Worm (Caenorhabditis elegans) whole organism, mixed stage, embryonic: ENCODE measurements around the gene F43E12.1.
A peak's percentile ranks its signal among the peaks of the same experiment; 100 is the strongest.

Experiments used
- M03D4.4 ChIP-seq: sonication (generic microtip); optimal IDR thresholded peaks from 2 replicates; lab custom pipeline; 2017; ENCODE audit warnings: mild to moderate bottlenecking, missing genetic modification characterization, missing compliant biosample characterization
- bed-3 ChIP-seq: fragments of 200-800 bp; sonication (Bioruptor generic); optimal IDR thresholded peaks from 3 replicates; lab custom pipeline; 2018; ENCODE audit warnings: mild to moderate bottlenecking, missing genetic modification characterization, moderate library complexity, missing compliant biosample characterization
- blmp-1 ChIP-seq: fragments of 150-350 bp; optimal IDR thresholded peaks from 2 replicates; lab custom pipeline; 2014; ENCODE audit warnings: missing biosample characterization, missing genetic modification characterization
- ceh-39 ChIP-seq: fragments of 150-350 bp; optimal IDR thresholded peaks from 2 replicates; lab custom pipeline; 2014; ENCODE audit warnings: missing biosample characterization, missing genetic modification characterization
- ces-1 ChIP-seq: fragments of 150-350 bp; optimal IDR thresholded peaks from 2 replicates; lab custom pipeline; 2014; ENCODE audit warnings: missing biosample characterization, missing genetic modification reagents, missing genetic modification characterization
- cnd-1 ChIP-seq: fragments of 200-800 bp; sonication (Bioruptor generic); optimal IDR thresholded peaks from 2 replicates; lab custom pipeline; 2018; ENCODE audit warnings: mild to moderate bottlenecking, missing genetic modification characterization, missing compliant biosample characterization
- drap-1 ChIP-seq: fragments of 200-800 bp; sonication (Bioruptor generic); optimal IDR thresholded peaks from 3 replicates; lab custom pipeline; 2018; ENCODE audit warnings: mild to moderate bottlenecking, missing genetic modification characterization, missing compliant biosample characterization
- elt-1 ChIP-seq: sonication (generic microtip); optimal IDR thresholded peaks from 2 replicates; lab custom pipeline; 2017; ENCODE audit warnings: missing genetic modification characterization, mild to moderate bottlenecking, missing compliant biosample characterization, antibody characterized with exemption, moderate library complexity, borderline replicate concordance; ENCODE audit not compliant: insufficient read depth
- elt-3 ChIP-seq: fragments of 150-350 bp; optimal IDR thresholded peaks from 2 replicates; lab custom pipeline; 2014; ENCODE audit warnings: missing biosample characterization, missing genetic modification characterization
- flh-1 ChIP-seq: fragments of 200-800 bp; sonication (Bioruptor generic); optimal IDR thresholded peaks from 2 replicates; lab custom pipeline; 2018; ENCODE audit warnings: mild to moderate bottlenecking, missing genetic modification characterization, moderate library complexity, missing compliant biosample characterization
- ham-2 ChIP-seq: fragments of 200-800 bp; sonication (Bioruptor generic); optimal IDR thresholded peaks from 2 replicates; lab custom pipeline; 2018; ENCODE audit warnings: mild to moderate bottlenecking, missing genetic modification characterization, missing compliant biosample characterization
- hlh-1 ChIP-seq: fragments of 150-350 bp; optimal IDR thresholded peaks from 2 replicates; lab custom pipeline; 2014; ENCODE audit warnings: missing biosample characterization, missing genetic modification reagents, missing genetic modification characterization
- lin-13 ChIP-seq: fragments of 150-350 bp; optimal IDR thresholded peaks from 2 replicates; lab custom pipeline; 2014; ENCODE audit warnings: missing biosample characterization, missing genetic modification characterization
- lin-32 ChIP-seq: fragments of 200-800 bp; sonication (Bioruptor generic); optimal IDR thresholded peaks from 2 replicates; lab custom pipeline; 2018; ENCODE audit warnings: mild to moderate bottlenecking, missing genetic modification characterization, missing compliant biosample characterization
- lsy-2 ChIP-seq: fragments of 150-350 bp; optimal IDR thresholded peaks from 2 replicates; lab custom pipeline; 2014; ENCODE audit warnings: missing biosample characterization, missing genetic modification characterization
- mab-5 ChIP-seq: fragments of 150-350 bp; optimal IDR thresholded peaks from 2 replicates; lab custom pipeline; 2014; ENCODE audit warnings: missing biosample characterization, missing genetic modification characterization
- mep-1 ChIP-seq: fragments of 150-350 bp; optimal IDR thresholded peaks from 2 replicates; lab custom pipeline; 2017; ENCODE audit warnings: missing biosample characterization, missing genetic modification reagents, missing genetic modification characterization, inconsistent platforms
- mls-2 ChIP-seq: sonication (generic microtip); optimal IDR thresholded peaks from 2 replicates; lab custom pipeline; 2016; ENCODE audit warnings: mild to moderate bottlenecking, missing genetic modification characterization, moderate library complexity, missing compliant biosample characterization
- nhr-12 ChIP-seq: fragments of 150-350 bp; optimal IDR thresholded peaks from 2 replicates; lab custom pipeline; 2014; ENCODE audit warnings: missing biosample characterization, missing genetic modification characterization
- nhr-2 ChIP-seq: fragments of 150-350 bp; optimal IDR thresholded peaks from 2 replicates; lab custom pipeline; 2014; ENCODE audit warnings: missing biosample characterization, missing genetic modification characterization
- nhr-237 ChIP-seq: fragments of 150-350 bp; optimal IDR thresholded peaks from 2 replicates; lab custom pipeline; 2014; ENCODE audit warnings: missing biosample characterization, missing genetic modification characterization
- nhr-28 ChIP-seq: fragments of 150-350 bp; optimal IDR thresholded peaks from 2 replicates; lab custom pipeline; 2014; ENCODE audit warnings: missing biosample characterization, missing genetic modification characterization
- nhr-76 ChIP-seq: sonication (generic microtip); optimal IDR thresholded peaks from 2 replicates; lab custom pipeline; 2017; ENCODE audit warnings: missing biosample characterization, missing genetic modification characterization
- sem-2 ChIP-seq: fragments of 200-800 bp; sonication (Bioruptor generic); optimal IDR thresholded peaks from 2 replicates; lab custom pipeline; 2018; ENCODE audit warnings: mild to moderate bottlenecking, missing genetic modification characterization, missing compliant biosample characterization
- snpc-4 ChIP-seq: fragments of 150-350 bp; optimal IDR thresholded peaks from 2 replicates; lab custom pipeline; 2014; ENCODE audit warnings: missing biosample characterization, missing genetic modification characterization
- sptf-1 ChIP-seq: sonication (generic microtip); optimal IDR thresholded peaks from 2 replicates; lab custom pipeline; 2017; ENCODE audit warnings: mild to moderate bottlenecking, missing genetic modification characterization, moderate library complexity, missing compliant biosample characterization
- tbx-8 ChIP-seq: fragments of 200-800 bp; sonication (Bioruptor generic); optimal IDR thresholded peaks from 2 replicates; lab custom pipeline; 2018; ENCODE audit warnings: mild to moderate bottlenecking, missing genetic modification characterization, moderate library complexity, missing compliant biosample characterization
- unc-120 ChIP-seq: sonication (generic microtip); optimal IDR thresholded peaks from 2 replicates; lab custom pipeline; 2017; ENCODE audit warnings: missing genetic modification characterization, missing compliant biosample characterization; ENCODE audit not compliant: poor library complexity, severe bottlenecking
- unc-39 ChIP-seq: fragments of 150-350 bp; optimal IDR thresholded peaks from 2 replicates; lab custom pipeline; 2014; ENCODE audit warnings: missing biosample characterization, missing genetic modification characterization
- unc-62 ChIP-seq: fragments of 150-350 bp; optimal IDR thresholded peaks from 2 replicates; lab custom pipeline; 2014; ENCODE audit warnings: missing biosample characterization, missing genetic modification reagents, missing genetic modification characterization
- zip-8 ChIP-seq: fragments of 150-350 bp; optimal IDR thresholded peaks from 2 replicates; lab custom pipeline; 2014; ENCODE audit warnings: missing biosample characterization, missing genetic modification characterization
- ztf-11 ChIP-seq: fragments of 150-350 bp; optimal IDR thresholded peaks from 2 replicates; lab custom pipeline; 2014; ENCODE audit warnings: missing biosample characterization, missing genetic modification characterization

F43E12.1 gene

ce11 chrX:7155879-7156278 lies 21.6 kb upstream of the F43E12.1 start, which contains the start of gene C54D1.7:
C54D1.7 (minus strand) TSS chrX:7156035.
- no peak for TF ChIP-seq snpc-4 (tag; lab: Kevin White, UChicago)
- no peak for TF ChIP-seq drap-1 (GFP tag; lab: Kevin White, UChicago)
- peak; percentile 23 for TF ChIP-seq elt-3 (tag; lab: Kevin White, UChicago)

- no peak for TF ChIP-seq elt-1 (tag; lab: Kevin White, UChicago)
- no peak for TF ChIP-seq mls-2 (tag; lab: Kevin White, UChicago)
Observed at ce11 chrX:7157483-7157882, 20.0 kb upstream of the F43E12.1 start.

- TF ChIP-seq sptf-1 (tag; lab: Kevin White, UChicago) (no peak), zip-8 (no peak), mep-1 (tag; lab: Kevin White, UChicago) (no peak)
Observed at ce11 chrX:7158736-7159135, 18.7 kb upstream of the F43E12.1 start, which contains the start of gene pgp-10. pgp-10 (plus strand) TSS chrX:7159036.

ce11 chrX:7162764-7163163 lies 14.7 kb upstream of the F43E12.1 start:
- TF ChIP-seq bed-3 (GFP tag; lab: Kevin White, UChicago) (no peak), unc-62 (GFP tag; lab: Kevin White, UChicago) (peak; percentile 40), M03D4.4 (tag; lab: Kevin White, UChicago) (no peak), unc-39 (tag; lab: Kevin White, UChicago) (no peak), hlh-1 (tag; lab: Kevin White, UChicago) (peak; percentile 99), lin-32 (GFP tag; lab: Kevin White, UChicago) (peak; percentile 82), lin-13 (tag; lab: Kevin White, UChicago) (no peak), blmp-1 (tag; lab: Kevin White, UChicago) (no peak)

- TF ChIP-seq cnd-1 (no peak), tbx-8 (no peak), nhr-2 (tag; lab: Kevin White, UChicago) (no peak), ces-1 (GFP tag; lab: Kevin White, UChicago) (no peak), mab-5 (tag; lab: Kevin White, UChicago) (no peak), unc-120 (tag; lab: Kevin White, UChicago) (no peak), drap-1 (GFP tag; lab: Kevin White, UChicago) (no peak), nhr-28 (tag; lab: Kevin White, UChicago) (no peak), sem-2 (GFP tag; lab: Kevin White, UChicago) (no peak), sptf-1 (tag; lab: Kevin White, UChicago) (no peak)
Observed at ce11 chrX:7170575-7171297, 6.7 kb upstream of the F43E12.1 start, which contains the start of gene bar-1. bar-1 (minus strand) TSS chrX:7170625.

- TF ChIP-seq unc-120 (tag; lab: Kevin White, UChicago) (no peak), nhr-2 (tag; lab: Kevin White, UChicago) (no peak)
Observed at ce11 chrX:7175389-7175788, 2.1 kb upstream of the F43E12.1 start.

- TF ChIP-seq unc-62 (GFP tag; lab: Kevin White, UChicago) (no peak), unc-120 (tag; lab: Kevin White, UChicago) (no peak), nhr-12 (no peak), elt-3 (tag; lab: Kevin White, UChicago) (no peak), mep-1 (tag; lab: Kevin White, UChicago) (no peak), sptf-1 (tag; lab: Kevin White, UChicago) (no peak), nhr-76 (tag; lab: Kevin White, UChicago) (no peak), unc-39 (tag; lab: Kevin White, UChicago) (no peak), nhr-237 (tag; lab: Kevin White, UChicago) (no peak), flh-1 (GFP tag; lab: Kevin White, UChicago) (no peak), ztf-11 (no peak), cnd-1 (no peak), zip-8 (no peak), tbx-8 (no peak), ceh-39 (tag; lab: Kevin White, UChicago) (no peak), ham-2 (GFP tag; lab: Kevin White, UChicago) (no peak), lsy-2 (no peak)
Observed at ce11 chrX:7176817-7177216, 624 bp upstream of the F43E12.1 start.
